Fruit fly (Drosophila melanogaster) whole organism, embryonic: ENCODE results near the gene CG33791.
A peak's percentile ranks its signal among the peaks of the same experiment; 100 is the strongest.

ENCODE experiments used
- Abd-B ChIP-seq: fragments of 200-800 bp; sonication (Bioruptor generic); optimal IDR thresholded peaks from 2 replicates; lab custom pipeline; 2018; ENCODE audit warnings: missing biosample characterization, mild to moderate bottlenecking, missing genetic modification characterization, moderate library complexity
- C15 ChIP-seq: fragments of 200-800 bp; sonication (Bioruptor generic); IDR thresholded peaks from 3 replicates; pipeline ENCODE4 v1.3.6; 2022; ENCODE audit warnings: missing biosample characterization, missing genetic modification characterization
- CG10366 ChIP-seq: fragments of 200-800 bp; sonication (Bioruptor generic); IDR thresholded peaks from 2 replicates; pipeline ENCODE4 v1.3.6; 2022; ENCODE audit warnings: missing biosample characterization, missing genetic modification characterization
- CG10959 ChIP-seq: fragments of 200-800 bp; sonication (Bioruptor generic); IDR thresholded peaks from 2 replicates; pipeline ENCODE4 v1.3.6; 2022; ENCODE audit warnings: missing biosample characterization, missing genetic modification characterization
- CG12391 ChIP-seq: fragments of 200-800 bp; sonication (Bioruptor generic); optimal IDR thresholded peaks from 3 replicates; lab custom pipeline; 2018; ENCODE audit warnings: missing biosample characterization, mild to moderate bottlenecking, missing genetic modification characterization, moderate library complexity
- CG12659 ChIP-seq: fragments of 200-800 bp; sonication (Bioruptor generic); optimal IDR thresholded peaks from 3 replicates; lab custom pipeline; 2017; ENCODE audit warnings: mild to moderate bottlenecking, missing biosample characterization, missing genetic modification reagents, missing genetic modification characterization
- CG14441 ChIP-seq: fragments of 200-800 bp; sonication (Bioruptor generic); IDR thresholded peaks from 2 replicates; pipeline ENCODE4 v1.3.6; 2022; ENCODE audit warnings: missing biosample characterization, missing genetic modification characterization
- CG1647 ChIP-seq: fragments of 200-800 bp; sonication (Bioruptor generic); optimal IDR thresholded peaks from 3 replicates; lab custom pipeline; 2016; ENCODE audit warnings: missing biosample characterization, missing genetic modification characterization
- CG17385 ChIP-seq: fragments of 200-800 bp; sonication (Bioruptor generic); optimal IDR thresholded peaks from 3 replicates; lab custom pipeline; 2018; ENCODE audit warnings: missing biosample characterization, mild to moderate bottlenecking, missing genetic modification characterization
- CG17612 ChIP-seq: fragments of 200-800 bp; sonication (Bioruptor generic); IDR thresholded peaks from 2 replicates; pipeline ENCODE4 v1.3.6; 2022; ENCODE audit warnings: missing biosample characterization, missing genetic modification characterization
- CG18011 ChIP-seq: fragments of 200-800 bp; sonication (Bioruptor generic); optimal IDR thresholded peaks from 2 replicates; lab custom pipeline; 2017; ENCODE audit warnings: missing biosample characterization, missing genetic modification characterization, mild to moderate bottlenecking, moderate library complexity, missing genotype
- CG18476 ChIP-seq: fragments of 200-800 bp; sonication (Bioruptor generic); optimal IDR thresholded peaks from 2 replicates; lab custom pipeline; 2016; ENCODE audit warnings: missing biosample characterization, mild to moderate bottlenecking, missing genetic modification characterization
- CG2199 ChIP-seq: fragments of 200-800 bp; sonication (Bioruptor generic); IDR thresholded peaks from 3 replicates; pipeline ENCODE4 v1.3.6; 2022; ENCODE audit warnings: missing biosample characterization, missing genetic modification characterization
- CG2678 ChIP-seq: fragments of 200-800 bp; sonication (Bioruptor generic); optimal IDR thresholded peaks from 3 replicates; lab custom pipeline; 2019; ENCODE audit warnings: missing biosample characterization, mild to moderate bottlenecking, missing genetic modification characterization, moderate library complexity
- CG2875 ChIP-seq: fragments of 200-800 bp; sonication (Bioruptor generic); optimal IDR thresholded peaks from 2 replicates; lab custom pipeline; 2017; ENCODE audit warnings: missing biosample characterization, mild to moderate bottlenecking, missing genetic modification characterization, missing genetic modification reagents
- CG3726 ChIP-seq: fragments of 200-800 bp; sonication (Bioruptor generic); IDR thresholded peaks from 3 replicates; pipeline ENCODE4, ENCODE4 v1.3.6; 2022; ENCODE audit warnings: missing biosample characterization, missing genetic modification characterization
- CG3995 ChIP-seq: fragments of 200-800 bp; sonication (Bioruptor generic); optimal IDR thresholded peaks from 3 replicates; lab custom pipeline; 2016; ENCODE audit warnings: missing biosample characterization, missing genetic modification characterization
- CG6765 ChIP-seq: fragments of 200-800 bp; sonication (Bioruptor generic); optimal IDR thresholded peaks from 3 replicates; lab custom pipeline; 2017; ENCODE audit warnings: missing biosample characterization, mild to moderate bottlenecking, missing genetic modification characterization
- CG6791 ChIP-seq: fragments of 200-800 bp; sonication (Bioruptor generic); IDR thresholded peaks from 3 replicates; pipeline ENCODE4 v1.3.6; 2022; ENCODE audit warnings: missing biosample characterization, missing genetic modification characterization; ENCODE audit not compliant: partially characterized antibody
- CG7839 ChIP-seq: fragments of 200-800 bp; sonication (Bioruptor generic); optimal IDR thresholded peaks from 3 replicates; lab custom pipeline; 2018; ENCODE audit warnings: missing biosample characterization, mild to moderate bottlenecking, missing genetic modification characterization, moderate library complexity
- CG8290 ChIP-seq, 3 experiments: fragments of 200-800 bp; sonication (Bioruptor generic); optimal IDR thresholded peaks; 2 replicates each; lab custom pipeline; 2016 to 2019; ENCODE audit warnings: missing biosample characterization in 3 of 3, missing genetic modification characterization in 3 of 3, mild to moderate bottlenecking in 2 of 3, moderate library complexity in 1 of 3
- CG8359 ChIP-seq: fragments of 200-800 bp; sonication (Bioruptor generic); optimal IDR thresholded peaks from 2 replicates; lab custom pipeline; 2017; ENCODE audit warnings: missing biosample characterization, mild to moderate bottlenecking, missing genetic modification characterization, borderline replicate concordance
- CG9215 ChIP-seq: fragments of 200-800 bp; sonication (Bioruptor generic); IDR thresholded peaks from 2 replicates; pipeline ENCODE4 v1.3.6; 2022; ENCODE audit warnings: missing biosample characterization, missing genetic modification characterization
- CG9609 ChIP-seq: fragments of 200-800 bp; sonication (Bioruptor generic); optimal IDR thresholded peaks from 3 replicates; lab custom pipeline; 2016; ENCODE audit warnings: missing biosample characterization, missing genetic modification characterization
- Camta ChIP-seq: fragments of 200-800 bp; sonication (Bioruptor generic); optimal IDR thresholded peaks from 2 replicates; lab custom pipeline; 2016; ENCODE audit warnings: missing biosample characterization, missing genetic modification characterization
- Chrac-16 ChIP-seq: fragments of 200-800 bp; sonication (Bioruptor generic); optimal IDR thresholded peaks from 3 replicates; lab custom pipeline; 2016; ENCODE audit warnings: missing biosample characterization, missing genetic modification characterization
- Dfd ChIP-seq, 2 experiments: fragments of >200 bp; optimal IDR thresholded peaks; 2 replicates each; lab custom pipeline; 2017; ENCODE audit warnings: missing biosample characterization in 2 of 2, missing genetic modification characterization in 2 of 2
- Dref ChIP-seq: fragments of 200-800 bp; sonication (Bioruptor generic); IDR thresholded peaks from 2 replicates; pipeline ENCODE4 v1.3.6; 2022; ENCODE audit warnings: missing biosample characterization, missing genetic modification characterization
- GATAe ChIP-seq: fragments of 200-800 bp; sonication (Bioruptor generic); conservative IDR thresholded peaks from 2 replicates; pipeline ENCODE4 v1.3.6; 2022; ENCODE audit warnings: missing biosample characterization, missing genetic modification characterization
- Hand ChIP-seq: fragments of 200-800 bp; sonication (Bioruptor generic); optimal IDR thresholded peaks from 2 replicates; lab custom pipeline; 2017; ENCODE audit warnings: mild to moderate bottlenecking, missing biosample characterization, missing genetic modification reagents, missing genetic modification characterization
- Hmx ChIP-seq: fragments of 200-800 bp; sonication (Bioruptor generic); optimal IDR thresholded peaks from 2 replicates; lab custom pipeline; 2016; ENCODE audit warnings: missing biosample characterization, missing genetic modification characterization
- Hr39 ChIP-seq: fragments of >200 bp; optimal IDR thresholded peaks from 2 replicates; lab custom pipeline; 2017
- Stat92E ChIP-seq, 3 experiments: fragments of >200 bp in 2 of 3; fragments of 200-800 bp in 1 of 3; sonication (Bioruptor generic) in 1 of 3; optimal IDR thresholded peaks; 2 replicates each; lab custom pipeline; 2017 to 2019; ENCODE audit warnings: missing biosample characterization in 3 of 3, missing genetic modification characterization in 3 of 3, mild to moderate bottlenecking in 1 of 3, moderate library complexity in 1 of 3
- Vsx1 ChIP-seq: fragments of 200-800 bp; sonication (Bioruptor generic); optimal IDR thresholded peaks from 2 replicates; lab custom pipeline; 2017; ENCODE audit warnings: missing biosample characterization, mild to moderate bottlenecking, missing genetic modification characterization, missing genetic modification reagents
- chinmo ChIP-seq: fragments of 200-800 bp; sonication (Bioruptor generic); IDR thresholded peaks from 4 replicates; pipeline ENCODE4 v1.3.6; 2022; ENCODE audit warnings: missing biosample characterization, missing genetic modification characterization; ENCODE audit not compliant: partially characterized antibody
- crol ChIP-seq: fragments of 200-800 bp; sonication (Bioruptor generic); IDR thresholded peaks from 2 replicates; pipeline ENCODE4 v1.3.6; 2022; ENCODE audit warnings: missing biosample characterization, missing genetic modification characterization
- dati ChIP-seq: fragments of 200-800 bp; sonication (Bioruptor generic); IDR thresholded peaks from 2 replicates; pipeline ENCODE4 v1.3.6; 2022; ENCODE audit warnings: missing biosample characterization, missing genetic modification characterization
- dimm ChIP-seq: fragments of 200-800 bp; sonication (Bioruptor generic); IDR thresholded peaks from 2 replicates; pipeline ENCODE4 v1.3.6; 2022; ENCODE audit warnings: missing biosample characterization, missing genetic modification characterization
- fd102C ChIP-seq: fragments of 200-800 bp; sonication (Bioruptor generic); optimal IDR thresholded peaks from 2 replicates; lab custom pipeline; 2018; ENCODE audit warnings: missing biosample characterization, mild to moderate bottlenecking, missing genetic modification characterization, moderate library complexity
- klu ChIP-seq: fragments of 200-800 bp; sonication (Bioruptor generic); IDR thresholded peaks from 2 replicates; pipeline ENCODE4 v1.3.6; 2022; ENCODE audit warnings: missing biosample characterization, missing genetic modification characterization
- lab ChIP-seq: fragments of 200-800 bp; sonication (Bioruptor generic); optimal IDR thresholded peaks from 3 replicates; lab custom pipeline; 2017; ENCODE audit warnings: missing biosample characterization, missing genetic modification characterization, mild to moderate bottlenecking, moderate library complexity, missing genetic modification reagents
- phol ChIP-seq: fragments of 200-800 bp; sonication (Bioruptor generic); optimal IDR thresholded peaks from 3 replicates; lab custom pipeline; 2018; ENCODE audit warnings: missing biosample characterization, mild to moderate bottlenecking, missing genetic modification characterization, moderate library complexity
- psq ChIP-seq: fragments of 200-800 bp; sonication (Bioruptor generic); optimal IDR thresholded peaks from 2 replicates; lab custom pipeline; 2017; ENCODE audit warnings: missing biosample characterization, missing genetic modification characterization
- rib ChIP-seq: fragments of 200-800 bp; sonication (Bioruptor generic); IDR thresholded peaks from 2 replicates; pipeline ENCODE4 v1.3.6; 2022; ENCODE audit warnings: missing biosample characterization, missing genetic modification characterization
- salm ChIP-seq: fragments of 200-800 bp; sonication (Bioruptor generic); optimal IDR thresholded peaks from 2 replicates; lab custom pipeline; 2018; ENCODE audit warnings: missing biosample characterization, mild to moderate bottlenecking, missing genetic modification characterization
- slp2 ChIP-seq: fragments of 200-800 bp; sonication (Bioruptor generic); optimal IDR thresholded peaks from 2 replicates; lab custom pipeline; 2016; ENCODE audit warnings: missing biosample characterization, missing genetic modification characterization
- sug ChIP-seq: fragments of 200-800 bp; optimal IDR thresholded peaks from 2 replicates; lab custom pipeline; 2019; ENCODE audit warnings: missing biosample characterization, mild to moderate bottlenecking, missing genetic modification characterization, moderate library complexity
- tup ChIP-seq: fragments of 200-800 bp; sonication (Bioruptor generic); optimal IDR thresholded peaks from 2 replicates; lab custom pipeline; 2016; ENCODE audit warnings: missing biosample characterization, mild to moderate bottlenecking, missing genetic modification characterization, moderate library complexity
- wor ChIP-seq: fragments of 200-800 bp; sonication (Bioruptor generic); IDR thresholded peaks from 2 replicates; pipeline ENCODE4 v1.3.6; 2022; ENCODE audit warnings: missing biosample characterization, missing genetic modification characterization

The CG33791 gene

dm6 chr3L:1579169-1579853, 23.4 kb upstream of the CG33791 start (continued):
- TF ChIP-seq Abd-B (GFP tag; lab: Kevin White, UChicago), result no peak
- TF ChIP-seq CG12659 (GFP tag; lab: Kevin White, UChicago), result peak; percentile 44
- TF ChIP-seq dimm (GFP tag; lab: Robert Waterston, UW), result no peak
- TF ChIP-seq psq (GFP tag; lab: Kevin White, UChicago), result peak; percentile 55
- TF ChIP-seq wor (GFP tag; lab: Robert Waterston, UW), result peak; percentile 44
- TF ChIP-seq CG1647 (GFP tag; lab: Kevin White, UChicago), result no peak
- TF ChIP-seq CG2678 (tag; lab: Kevin White, UChicago), result peak; percentile 80
- peak; percentile 88 for TF ChIP-seq CG2875 (GFP tag; lab: Kevin White, UChicago)
- no peak for TF ChIP-seq C15 (GFP tag; lab: Robert Waterston, UW)
- peak; percentile 81 for TF ChIP-seq CG8359
- peak; percentile 14; the same call in 1 of the 2 replicates for TF ChIP-seq GATAe
- peak; percentile 92 for TF ChIP-seq fd102C (GFP tag; lab: Kevin White, UChicago)
- TF ChIP-seq CG18011, result peak; percentile 36
- TF ChIP-seq tup, result peak; percentile 25
- TF ChIP-seq CG17385 (GFP tag; lab: Kevin White, UChicago), result peak; percentile 60
- no peak for TF ChIP-seq Stat92E (GFP tag; optimal IDR thresholded peaks at IDR 0.05; lab: Kevin White, UChicago)
- TF ChIP-seq rib, result no peak
- TF ChIP-seq CG3995 (GFP tag; lab: Kevin White, UChicago), result peak; percentile 42
- peak; percentile 13; the same call in 1 of the 2 replicates for TF ChIP-seq klu (GFP tag; lab: Robert Waterston, UW)
- TF ChIP-seq CG6791, result no peak
- no peak for TF ChIP-seq Hr39 (lab: Kevin White, UChicago)
- TF ChIP-seq CG6765 (GFP tag; lab: Kevin White, UChicago), result peak; percentile 71
- TF ChIP-seq Dref (GFP tag; lab: Robert Waterston, UW), result no peak
- peak; percentile 58 for TF ChIP-seq sug (tag; lab: Kevin White, UChicago)
- TF ChIP-seq CG10959, result peak; percentile 45; the same call in 1 of the 2 replicates
- no peak for TF ChIP-seq Chrac-16
- peak; percentile 64 for TF ChIP-seq CG12391 (tag; lab: Kevin White, UChicago)
- peak; percentile 51 for TF ChIP-seq slp2 (GFP tag; lab: Kevin White, UChicago)
- TF ChIP-seq salm (tag; lab: Kevin White, UChicago), result peak; percentile 68
- TF ChIP-seq Dfd (GFP tag; optimal IDR thresholded peaks at IDR 0.05; lab: Kevin White, UChicago), result no peak
- TF ChIP-seq CG3726 (GFP tag; lab: Robert Waterston, UW), result 0 out of 3 replicates have a peak, but pooled peaks have one; percentile 49
- TF ChIP-seq crol (GFP tag; lab: Robert Waterston, UW), result peak; percentile 90
- no peak; the same call in 1 of the 2 replicates for TF ChIP-seq CG14441 (GFP tag; lab: Robert Waterston, UW)
- TF ChIP-seq CG17612 (GFP tag; lab: Robert Waterston, UW), result no peak
- TF ChIP-seq dati (GFP tag; lab: Robert Waterston, UW), result no peak
- peak; percentile 76 for TF ChIP-seq CG7839 (tag; lab: Kevin White, UChicago)
- TF ChIP-seq CG2199 (GFP tag; lab: Robert Waterston, UW), result no peak
- TF ChIP-seq CG10366 (GFP tag; lab: Robert Waterston, UW), result peak; percentile 19
- peak; percentile 16 for TF ChIP-seq CG9609
- TF ChIP-seq CG18476 (GFP tag; lab: Kevin White, UChicago), result peak; percentile 38
- peak; percentile 73 for TF ChIP-seq Camta (GFP tag; lab: Kevin White, UChicago)
- TF ChIP-seq CG8290 (GFP tag; optimal IDR thresholded peaks at IDR 0.05; lab: Kevin White, UChicago), result peak; percentile 88
- TF ChIP-seq CG8290 (tag; optimal IDR thresholded peaks at IDR 0.05; lab: Kevin White, UChicago), result peak; percentile 60 to 91
- peak; percentile 40 for TF ChIP-seq Hand (GFP tag; lab: Kevin White, UChicago)
- 0 out of 4 replicates have a peak, but pooled peaks have one; percentile 26 for TF ChIP-seq chinmo (GFP tag; lab: Robert Waterston, UW)
- TF ChIP-seq Hmx (GFP tag; lab: Kevin White, UChicago), result no peak
- peak; percentile 52 for TF ChIP-seq phol (tag; lab: Kevin White, UChicago)
- TF ChIP-seq CG9215, result no peak
- TF ChIP-seq Vsx1 (GFP tag; lab: Kevin White, UChicago), result peak; percentile 71
- peak; percentile 70 for TF ChIP-seq lab (GFP tag; lab: Kevin White, UChicago)
